Worm (Caenorhabditis elegans) whole organism, L3 larva: ENCODE measurements around the gene Y17G9A.3.

Experiments used
- ceh-82 ChIP-seq: fragments of 150-350 bp; optimal IDR thresholded peaks from 2 replicates; lab custom pipeline; 2014; ENCODE audit warnings: missing biosample characterization, missing genetic modification characterization
- elt-1 ChIP-seq: fragments of 150-350 bp; optimal IDR thresholded peaks from 2 replicates; lab custom pipeline; 2014; ENCODE audit warnings: missing biosample characterization, missing genetic modification characterization
- nhr-11 ChIP-seq: fragments of 150-350 bp; optimal IDR thresholded peaks from 2 replicates; lab custom pipeline; 2014; ENCODE audit warnings: missing biosample characterization, missing genetic modification characterization
- tbx-2 ChIP-seq: sonication (generic microtip); optimal IDR thresholded peaks from 2 replicates; lab custom pipeline; 2016; ENCODE audit warnings: mild to moderate bottlenecking, missing genetic modification characterization, missing compliant biosample characterization

DNA sequence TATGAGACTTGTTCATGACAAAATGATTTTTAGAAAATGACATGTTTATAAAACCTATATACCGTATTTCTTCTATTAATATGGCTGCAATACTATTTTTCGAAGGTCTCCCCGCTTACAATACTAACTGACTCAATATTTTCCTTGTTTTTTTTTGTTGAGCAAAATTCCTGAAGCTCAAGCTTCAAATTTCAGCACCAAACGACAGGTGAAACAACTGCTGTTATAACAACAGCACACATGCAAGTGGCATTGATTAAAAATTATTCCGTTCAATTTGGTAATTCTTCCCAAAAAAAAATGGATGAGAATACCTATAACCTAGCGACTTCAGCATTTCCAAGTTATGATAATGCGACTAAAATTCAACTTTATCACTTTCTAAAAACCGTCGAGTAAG lies 44.3 kb downstream of the Y17G9A.3 start, which contains the start of gene srw-94:
- TF ChIP-seq tbx-2 (tag; lab: Kevin White, UChicago) (no peak), ceh-82 (no peak), elt-1 (no peak), nhr-11 (tag; lab: Kevin White, UChicago) (no peak)
